Worm (Caenorhabditis elegans) whole organism, L1 larva: ENCODE results near the gene ndx-3.

Source experiments
- lsy-2 ChIP-seq, 2 experiments: fragments of 150-350 bp; optimal IDR thresholded peaks; 2 replicates each; lab custom pipeline; 2014; ENCODE audit warnings: missing biosample characterization in 2 of 2, missing genetic modification characterization in 2 of 2
- pag-3 ChIP-seq: sonication (generic microtip); optimal IDR thresholded peaks from 2 replicates; lab custom pipeline; 2017; ENCODE audit warnings: missing genetic modification characterization, mild to moderate bottlenecking, missing compliant biosample characterization, antibody characterized with exemption, borderline replicate concordance; ENCODE audit not compliant: insufficient read depth

DNA sequence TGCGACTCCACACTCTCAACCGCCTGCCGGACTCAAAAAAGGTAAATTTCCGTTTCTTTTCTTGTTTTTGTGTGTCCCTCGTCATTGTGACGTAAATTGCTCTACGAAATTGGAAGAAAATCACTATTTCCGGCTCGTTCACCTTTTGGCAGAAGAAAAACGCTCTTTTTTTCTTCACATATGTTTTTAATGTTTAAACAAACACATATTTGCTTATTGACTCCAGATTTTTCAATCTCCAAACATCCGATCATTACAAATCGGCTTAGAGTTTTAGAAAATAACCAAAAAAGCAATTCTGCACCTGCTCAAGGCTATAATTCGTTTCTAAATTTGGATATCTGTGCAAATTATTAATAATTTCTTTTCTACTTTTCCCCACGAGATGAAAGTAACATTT lies 47.5 kb upstream of the ndx-3 start:
- TF ChIP-seq lsy-2 (tag; optimal IDR thresholded peaks at IDR 0.05; lab: Kevin White, UChicago) (no peak), pag-3 (tag; lab: Kevin White, UChicago) (no peak)
